Worm (Caenorhabditis elegans) whole organism, L4 larva: Measurements from ENCODE around the gene cpna-3.

Experiments used
- F49E8.2 ChIP-seq: sonication (generic microtip); optimal IDR thresholded peaks from 2 replicates; lab custom pipeline; 2016; ENCODE audit warnings: missing compliant biosample characterization, mild to moderate bottlenecking, missing genetic modification characterization, borderline replicate concordance
- ama-1 ChIP-seq: fragments of 150-350 bp; optimal IDR thresholded peaks from 2 replicates; lab custom pipeline; 2014; ENCODE audit warnings: inconsistent platforms, mixed read lengths
- ceh-20 ChIP-seq: fragments of 200-800 bp; sonication (Bioruptor generic); IDR thresholded peaks from 2 replicates; pipeline ENCODE4 v1.3.6; 2022; ENCODE audit warnings: missing genetic modification reagents, missing genetic modification characterization, missing compliant biosample characterization
- daf-12 ChIP-seq: fragments of 150-350 bp; optimal IDR thresholded peaks from 2 replicates; lab custom pipeline; 2014; ENCODE audit warnings: missing biosample characterization, missing genetic modification reagents, missing genetic modification characterization
- nhr-237 ChIP-seq: sonication (generic microtip); optimal IDR thresholded peaks from 2 replicates; lab custom pipeline; 2017; ENCODE audit warnings: missing biosample characterization, missing genetic modification characterization
- nhr-76 ChIP-seq: fragments of 150-350 bp; optimal IDR thresholded peaks from 2 replicates; lab custom pipeline; 2014; ENCODE audit warnings: missing biosample characterization, missing genetic modification characterization

DNA sequence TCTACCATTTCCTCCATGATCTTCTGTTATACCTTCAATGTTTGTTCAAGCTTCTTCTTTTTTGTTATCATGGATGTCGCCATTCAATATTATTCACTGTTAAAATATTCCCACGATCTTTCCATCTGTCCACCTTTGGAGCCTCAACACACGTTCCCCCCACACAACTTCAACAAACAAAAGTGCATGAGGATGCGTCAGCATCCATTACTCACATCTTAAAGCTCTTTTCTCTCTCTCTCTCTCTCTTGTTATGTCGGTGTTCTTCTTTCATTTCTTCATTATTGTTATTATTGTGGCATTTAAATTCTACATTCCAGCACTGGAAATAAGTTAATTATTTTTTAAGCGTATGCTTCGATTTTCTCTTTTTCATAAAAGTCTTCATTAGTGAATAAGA lies 17.4 kb downstream of the cpna-3 start:
- TF ChIP-seq nhr-237 (tag; lab: Kevin White, UChicago) = no peak
- TF ChIP-seq daf-12 (tag; lab: Kevin White, UChicago) = no peak
- TF ChIP-seq nhr-76 (tag; lab: Kevin White, UChicago) = no peak
- TF ChIP-seq ceh-20 (GFP tag; lab: Robert Waterston, UW) = no peak
- TF ChIP-seq ama-1 = no peak
- TF ChIP-seq F49E8.2 (tag; lab: Kevin White, UChicago) = no peak
